Fruit fly (Drosophila melanogaster) whole organism, embryonic: ENCODE results near the gene Sf3b2.
A peak's percentile ranks its signal among the peaks of the same experiment; 100 is the strongest.

Experiments used
- ATbp ChIP-seq: fragments of 200-800 bp; sonication (Bioruptor generic); optimal IDR thresholded peaks from 2 replicates; lab custom pipeline; 2017; ENCODE audit warnings: missing biosample characterization, mild to moderate bottlenecking, missing genetic modification characterization, missing genetic modification reagents
- Abd-B ChIP-seq: fragments of 200-800 bp; sonication (Bioruptor generic); optimal IDR thresholded peaks from 2 replicates; lab custom pipeline; 2018; ENCODE audit warnings: missing biosample characterization, mild to moderate bottlenecking, missing genetic modification characterization, moderate library complexity
- CG10654 ChIP-seq: fragments of 200-800 bp; sonication (Bioruptor generic); optimal IDR thresholded peaks from 2 replicates; lab custom pipeline; 2016; ENCODE audit warnings: missing biosample characterization, missing genetic modification characterization
- CG11247 ChIP-seq: fragments of 200-800 bp; sonication (Bioruptor generic); IDR thresholded peaks from 2 replicates; pipeline ENCODE4 v1.3.6; 2022; ENCODE audit warnings: missing biosample characterization, missing genetic modification characterization
- CG12236 ChIP-seq: fragments of 200-800 bp; sonication (Bioruptor generic); optimal IDR thresholded peaks from 2 replicates; lab custom pipeline; 2016; ENCODE audit warnings: missing biosample characterization, missing genetic modification characterization
- CG1233 ChIP-seq: fragments of 200-800 bp; sonication (Bioruptor generic); optimal IDR thresholded peaks from 4 replicates; lab custom pipeline; 2018; ENCODE audit warnings: missing biosample characterization, mild to moderate bottlenecking, missing genetic modification characterization
- CG15479 ChIP-seq: fragments of 200-800 bp; sonication (Bioruptor generic); optimal IDR thresholded peaks from 3 replicates; lab custom pipeline; 2019; ENCODE audit warnings: missing biosample characterization, mild to moderate bottlenecking, missing genetic modification characterization, moderate library complexity
- CG17829 ChIP-seq: fragments of 200-800 bp; optimal IDR thresholded peaks from 2 replicates; lab custom pipeline; 2019; ENCODE audit warnings: missing biosample characterization, mild to moderate bottlenecking, missing genetic modification characterization, moderate library complexity
- CG18476 ChIP-seq: fragments of 200-800 bp; sonication (Bioruptor generic); optimal IDR thresholded peaks from 2 replicates; lab custom pipeline; 2016; ENCODE audit warnings: missing biosample characterization, mild to moderate bottlenecking, missing genetic modification characterization
- CG31365 ChIP-seq: fragments of 200-800 bp; sonication (Bioruptor generic); optimal IDR thresholded peaks from 2 replicates; lab custom pipeline; 2018; ENCODE audit warnings: missing biosample characterization, mild to moderate bottlenecking, missing genetic modification characterization
- CG3281 ChIP-seq: fragments of 200-800 bp; sonication (Bioruptor generic); optimal IDR thresholded peaks from 3 replicates; lab custom pipeline; 2017; ENCODE audit warnings: missing biosample characterization, mild to moderate bottlenecking, missing genetic modification characterization
- CG33213 ChIP-seq: fragments of 200-800 bp; sonication (Bioruptor generic); optimal IDR thresholded peaks from 3 replicates; lab custom pipeline; 2016; ENCODE audit warnings: missing biosample characterization, missing genetic modification characterization
- CG3407 ChIP-seq: fragments of 200-800 bp; sonication (Bioruptor generic); optimal IDR thresholded peaks from 2 replicates; lab custom pipeline; 2018; ENCODE audit warnings: missing biosample characterization, mild to moderate bottlenecking, missing genetic modification characterization
- CG34376 ChIP-seq: fragments of 200-800 bp; sonication (Bioruptor generic); optimal IDR thresholded peaks from 2 replicates; lab custom pipeline; 2018; ENCODE audit warnings: missing biosample characterization, mild to moderate bottlenecking, missing genetic modification characterization
- CG3838 ChIP-seq: fragments of 200-800 bp; sonication (Bioruptor generic); optimal IDR thresholded peaks from 3 replicates; lab custom pipeline; 2016; ENCODE audit warnings: missing biosample characterization, missing genetic modification characterization
- CG4730 ChIP-seq: fragments of 200-800 bp; sonication (Bioruptor generic); IDR thresholded peaks from 2 replicates; pipeline ENCODE4 v1.3.6; 2022; ENCODE audit warnings: missing biosample characterization, missing genetic modification characterization
- CG7786 ChIP-seq: fragments of 200-800 bp; sonication (Bioruptor generic); optimal IDR thresholded peaks from 2 replicates; lab custom pipeline; 2016; ENCODE audit warnings: missing biosample characterization, missing genetic modification characterization
- CG9215 ChIP-seq: fragments of 200-800 bp; sonication (Bioruptor generic); IDR thresholded peaks from 2 replicates; pipeline ENCODE4 v1.3.6; 2022; ENCODE audit warnings: missing biosample characterization, missing genetic modification characterization
- CG9817 ChIP-seq: fragments of 200-800 bp; sonication (Bioruptor generic); optimal IDR thresholded peaks from 2 replicates; lab custom pipeline; 2018; ENCODE audit warnings: missing biosample characterization, mild to moderate bottlenecking, missing genetic modification characterization, moderate library complexity
- CHES-1-like ChIP-seq: fragments of 200-800 bp; sonication (Bioruptor generic); optimal IDR thresholded peaks from 2 replicates; lab custom pipeline; 2016; ENCODE audit warnings: missing biosample characterization, missing genetic modification characterization
- CoRest ChIP-seq: fragments of 200-800 bp; sonication (Bioruptor generic); optimal IDR thresholded peaks from 3 replicates; lab custom pipeline; 2018; ENCODE audit warnings: missing biosample characterization, mild to moderate bottlenecking, missing genetic modification characterization, moderate library complexity
- D ChIP-seq, 2 experiments: fragments of 200-800 bp in 1 of 2; fragments of >200 bp in 1 of 2; sonication (Bioruptor generic) in 1 of 2; optimal IDR thresholded peaks; 2 replicates in 1 of 2; 3 replicates in 1 of 2; lab custom pipeline; 2017; ENCODE audit warnings: mild to moderate bottlenecking in 1 of 2, missing biosample characterization in 1 of 2, missing genetic modification characterization in 1 of 2, missing genetic modification reagents in 1 of 2
- Dp ChIP-seq: fragments of 200-800 bp; sonication (Bioruptor generic); optimal IDR thresholded peaks from 2 replicates; lab custom pipeline; 2018; ENCODE audit warnings: missing biosample characterization, mild to moderate bottlenecking, missing genetic modification characterization, moderate library complexity
- H15 ChIP-seq: fragments of 200-800 bp; sonication (Bioruptor generic); IDR thresholded peaks from 3 replicates; pipeline ENCODE4 v1.3.6; 2022; ENCODE audit warnings: missing biosample characterization, missing genetic modification characterization
- HmgD ChIP-seq: fragments of 200-800 bp; sonication (Bioruptor generic); optimal IDR thresholded peaks from 3 replicates; lab custom pipeline; 2016; ENCODE audit warnings: missing biosample characterization, missing genetic modification characterization
- Optix ChIP-seq: fragments of 200-800 bp; sonication (Bioruptor generic); IDR thresholded peaks from 3 replicates; pipeline ENCODE4 v1.3.6; 2022; ENCODE audit warnings: missing biosample characterization, missing genetic modification characterization
- Ssrp ChIP-seq: fragments of 200-800 bp; sonication (Bioruptor generic); optimal IDR thresholded peaks from 2 replicates; lab custom pipeline; 2018; ENCODE audit warnings: missing biosample characterization, mild to moderate bottlenecking, missing genetic modification characterization, moderate library complexity
- ara ChIP-seq: fragments of 200-800 bp; sonication (Bioruptor generic); IDR thresholded peaks from 2 replicates; pipeline ENCODE4 v1.3.6; 2022; ENCODE audit warnings: missing biosample characterization, missing genetic modification characterization
- bcd ChIP-seq: fragments of 200-800 bp; sonication (Bioruptor generic); optimal IDR thresholded peaks from 2 replicates; lab custom pipeline; 2017; ENCODE audit warnings: missing biosample characterization, mild to moderate bottlenecking, missing genetic modification characterization
- cas ChIP-seq: fragments of 200-800 bp; sonication (Bioruptor generic); IDR thresholded peaks from 2 replicates; pipeline ENCODE4 v1.3.6; 2022; ENCODE audit warnings: missing biosample characterization, missing genetic modification characterization
- caup ChIP-seq: fragments of 200-800 bp; sonication (Bioruptor generic); optimal IDR thresholded peaks from 3 replicates; lab custom pipeline; 2017; ENCODE audit warnings: missing biosample characterization, mild to moderate bottlenecking, missing genetic modification characterization, moderate library complexity; ENCODE audit not compliant: severe bottlenecking
- croc ChIP-seq: fragments of 200-800 bp; sonication (Bioruptor generic); conservative IDR thresholded peaks from 3 replicates; pipeline ENCODE4 v1.3.6; 2022; ENCODE audit warnings: missing biosample characterization, missing genetic modification characterization
- esg ChIP-seq: fragments of 200-800 bp; sonication (Bioruptor generic); conservative IDR thresholded peaks from 2 replicates; pipeline ENCODE4 v1.3.6; 2022; ENCODE audit warnings: missing biosample characterization, missing genetic modification characterization
- exex ChIP-seq: fragments of 200-800 bp; sonication (Bioruptor generic); optimal IDR thresholded peaks from 4 replicates; lab custom pipeline; 2018; ENCODE audit warnings: missing biosample characterization, mild to moderate bottlenecking, missing genetic modification characterization, moderate library complexity
- fru ChIP-seq: fragments of >200 bp; optimal IDR thresholded peaks from 2 replicates; lab custom pipeline; 2017
- gt ChIP-seq: fragments of 200-800 bp; sonication (Bioruptor generic); IDR thresholded peaks from 2 replicates; pipeline ENCODE4 v1.3.6; 2022; ENCODE audit warnings: missing biosample characterization, missing genetic modification characterization
- insv ChIP-seq, 2 experiments: fragments of 200-800 bp; sonication (Bioruptor generic); optimal IDR thresholded peaks; 3 replicates each; lab custom pipeline; 2016 to 2018; ENCODE audit warnings: missing biosample characterization in 2 of 2, missing genetic modification characterization in 2 of 2
- jigr1 ChIP-seq: fragments of 200-800 bp; sonication (Bioruptor generic); IDR thresholded peaks from 3 replicates; pipeline ENCODE4 v1.3.6; 2022; ENCODE audit warnings: missing biosample characterization, missing genetic modification characterization
- lab ChIP-seq: fragments of 200-800 bp; sonication (Bioruptor generic); optimal IDR thresholded peaks from 3 replicates; lab custom pipeline; 2017; ENCODE audit warnings: missing biosample characterization, missing genetic modification characterization, mild to moderate bottlenecking, moderate library complexity, missing genetic modification reagents
- lola ChIP-seq, 3 experiments: fragments of >200 bp in 2 of 3; fragments of 200-800 bp in 1 of 3; sonication (Bioruptor generic) in 1 of 3; optimal IDR thresholded peaks; 2 replicates each; lab custom pipeline; 2017 to 2019; ENCODE audit warnings: missing biosample characterization in 3 of 3, missing genetic modification characterization in 3 of 3, mild to moderate bottlenecking in 1 of 3, moderate library complexity in 1 of 3
- nom ChIP-seq: fragments of 200-800 bp; sonication (Bioruptor generic); optimal IDR thresholded peaks from 2 replicates; lab custom pipeline; 2017; ENCODE audit warnings: missing biosample characterization, missing genetic modification characterization, mild to moderate bottlenecking, moderate library complexity, missing genetic modification reagents
- phol ChIP-seq: fragments of 200-800 bp; sonication (Bioruptor generic); optimal IDR thresholded peaks from 3 replicates; lab custom pipeline; 2018; ENCODE audit warnings: missing biosample characterization, mild to moderate bottlenecking, missing genetic modification characterization, moderate library complexity
- prd ChIP-seq, 3 experiments: fragments of >200 bp in 2 of 3; fragments of 200-800 bp in 1 of 3; sonication (Bioruptor generic) in 1 of 3; optimal IDR thresholded peaks in 2 of 3; IDR thresholded peaks in 1 of 3; 2 replicates in 2 of 3; 3 replicates in 1 of 3; pipeline versions ENCODE4 v1.3.6 to Lab custom; 2017 to 2022; ENCODE audit warnings: missing biosample characterization in 1 of 3, missing genetic modification characterization in 1 of 3
- sc ChIP-seq, 3 experiments: fragments of >200 bp in 2 of 3; fragments of 200-800 bp in 1 of 3; sonication (Bioruptor generic) in 1 of 3; optimal IDR thresholded peaks; 2 replicates in 2 of 3; 3 replicates in 1 of 3; lab custom pipeline; 2017; ENCODE audit warnings: mild to moderate bottlenecking in 1 of 3, missing biosample characterization in 1 of 3, missing genetic modification characterization in 1 of 3, missing genetic modification reagents in 1 of 3
- schlank ChIP-seq: fragments of 200-800 bp; sonication (Bioruptor generic); optimal IDR thresholded peaks from 2 replicates; lab custom pipeline; 2018; ENCODE audit warnings: missing biosample characterization, mild to moderate bottlenecking, missing genetic modification characterization
- sim ChIP-seq: fragments of 200-800 bp; sonication (Bioruptor generic); IDR thresholded peaks from 2 replicates; pipeline ENCODE4 v1.3.6; 2022; ENCODE audit warnings: missing biosample characterization, missing genetic modification characterization
- tna ChIP-seq: fragments of 200-800 bp; sonication (Bioruptor generic); IDR thresholded peaks from 2 replicates; pipeline ENCODE4 v1.3.6; 2022; ENCODE audit warnings: missing biosample characterization, missing genetic modification characterization; ENCODE audit not compliant: partially characterized antibody

The Sf3b2 gene

DNA sequence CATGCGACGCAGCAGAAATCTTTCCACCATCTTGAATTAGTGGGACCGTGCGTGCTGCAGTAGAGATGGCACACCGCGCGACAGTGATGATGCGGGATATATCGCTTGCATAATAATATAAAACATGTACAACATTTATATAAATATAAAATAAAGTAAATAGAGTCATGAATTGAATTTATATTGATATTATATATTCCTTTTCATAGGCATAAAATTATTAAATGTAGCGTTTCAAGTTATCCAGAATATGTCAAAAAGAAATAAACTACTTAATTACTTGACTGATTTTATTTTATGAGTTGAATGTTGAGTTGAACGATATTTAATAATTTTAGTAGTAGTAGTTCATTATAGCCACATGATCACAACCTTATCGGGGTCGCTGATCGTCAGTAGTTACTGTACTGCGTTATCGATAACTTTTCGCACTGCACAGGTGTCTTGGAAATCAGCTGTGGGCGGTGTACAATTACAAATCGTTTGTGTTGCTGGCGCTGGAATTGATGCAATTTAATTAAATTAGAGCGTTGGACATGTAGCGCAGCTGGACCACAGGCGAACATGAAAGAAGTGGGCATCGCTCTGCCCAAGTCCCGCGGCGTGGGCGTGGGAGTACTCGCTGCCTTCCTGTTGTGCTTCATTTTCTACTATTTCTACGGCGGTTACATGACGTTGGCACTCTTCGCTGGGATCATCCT is 41.1 kb downstream of the Sf3b2 start, which contains the start of the genes Chd1 and Bem46:
Gene Chd1, minus strand, starts transcription at position 43 of the 701 bp plus-strand sequence.
Gene Bem46, plus strand, starts transcription at position 436 of the 701 bp plus-strand sequence.
- peak; percentile 100 for TF ChIP-seq phol (tag; lab: Kevin White, UChicago)
- TF ChIP-seq CG34376 (GFP tag; lab: Kevin White, UChicago), result no peak
- TF ChIP-seq CG3281 (GFP tag; lab: Kevin White, UChicago), result peak; percentile 81
- peak; percentile 32 for TF ChIP-seq nom (GFP tag; lab: Kevin White, UChicago)
- TF ChIP-seq lab (GFP tag; lab: Kevin White, UChicago), result no peak
- TF ChIP-seq jigr1, result no peak; the same call in none of the 3 replicates
- 0 out of 3 replicates have a peak, but pooled peaks have one; percentile 41 for TF ChIP-seq Optix (GFP tag; lab: Robert Waterston, UW)
- peak; percentile 6 for TF ChIP-seq CHES-1-like (GFP tag; lab: Kevin White, UChicago)
- TF ChIP-seq lola (GFP tag; optimal IDR thresholded peaks at IDR 0.05; lab: Kevin White, UChicago), result peak in 1 of 3 experiments; percentile 87
- peak; percentile 76 for TF ChIP-seq CG7786 (GFP tag; lab: Kevin White, UChicago)
- TF ChIP-seq H15, result peak; percentile 80
- TF ChIP-seq D (optimal IDR thresholded peaks at IDR 0.05; lab: Kevin White, UChicago), result no peak
- TF ChIP-seq D (GFP tag; optimal IDR thresholded peaks at IDR 0.05; lab: Kevin White, UChicago), result peak; percentile 70
- TF ChIP-seq sim, result no peak
- no peak for TF ChIP-seq HmgD (GFP tag; lab: Kevin White, UChicago)
- TF ChIP-seq Dp (GFP tag; lab: Kevin White, UChicago), result no peak
- TF ChIP-seq ATbp (GFP tag; lab: Kevin White, UChicago), result no peak
- peak; percentile 67 for TF ChIP-seq CG3838 (GFP tag; lab: Kevin White, UChicago)
- TF ChIP-seq CoRest (tag; lab: Kevin White, UChicago), result peak; percentile 94
- TF ChIP-seq CG18476, result peak; percentile 71
- peak; percentile 67 for TF ChIP-seq CG3407 (GFP tag; lab: Kevin White, UChicago)
- no peak for TF ChIP-seq CG12236 (GFP tag; lab: Kevin White, UChicago)
- TF ChIP-seq Ssrp (tag; lab: Kevin White, UChicago), result peak; percentile 89
- TF ChIP-seq CG9215 (GFP tag; lab: Robert Waterston, UW), result peak; percentile 88
- 0 out of 2 replicates have a peak, but pooled peaks have one; percentile 28 for TF ChIP-seq gt (GFP tag; lab: Robert Waterston, UW)
- TF ChIP-seq CG31365 (tag; lab: Kevin White, UChicago), result no peak
- TF ChIP-seq insv (GFP tag; optimal IDR thresholded peaks at IDR 0.05; lab: Kevin White, UChicago), result peak in 1 of 2 experiments; percentile 54
- TF ChIP-seq prd (optimal IDR thresholded peaks at IDR 0.05; lab: Kevin White, UChicago), result no peak
- peak; percentile 91 for TF ChIP-seq prd (GFP tag; IDR thresholded peaks at IDR 0.05; lab: Robert Waterston, UW)
- no peak for TF ChIP-seq CG33213
- no peak for TF ChIP-seq exex (tag; lab: Kevin White, UChicago)
- TF ChIP-seq ara (GFP tag; lab: Robert Waterston, UW), result peak; percentile 4; the same call in 1 of the 2 replicates
- peak; percentile 71; the same call in 1 of the 2 replicates for TF ChIP-seq CG11247 (GFP tag; lab: Robert Waterston, UW)
- peak; percentile 86 for TF ChIP-seq CG4730 (GFP tag; lab: Robert Waterston, UW)
- TF ChIP-seq bcd (GFP tag; lab: Kevin White, UChicago), result peak; percentile 89
- TF ChIP-seq CG10654 (GFP tag; lab: Kevin White, UChicago), result peak; percentile 85
- TF ChIP-seq Abd-B (GFP tag; lab: Kevin White, UChicago), result peak; percentile 92
- no peak for TF ChIP-seq tna (GFP tag; lab: Robert Waterston, UW)
- peak; percentile 51 for TF ChIP-seq schlank (tag; lab: Kevin White, UChicago)
- peak; percentile 86 for TF ChIP-seq CG1233 (GFP tag; lab: Kevin White, UChicago)
- peak; percentile 87 for TF ChIP-seq esg (GFP tag; lab: Robert Waterston, UW)
- TF ChIP-seq CG17829, result peak; percentile 87
- TF ChIP-seq cas, result no peak; the same call in 1 of the 2 replicates
- no peak for TF ChIP-seq sc (optimal IDR thresholded peaks at IDR 0.05; lab: Kevin White, UChicago)
- TF ChIP-seq sc (GFP tag; optimal IDR thresholded peaks at IDR 0.05; lab: Kevin White, UChicago), result no peak
- peak; percentile 1 for TF ChIP-seq CG15479 (GFP tag; lab: Kevin White, UChicago)
- TF ChIP-seq croc, result peak; percentile 61; the same call in 2 of the 3 replicates
- peak; percentile 83 for TF ChIP-seq caup (GFP tag; lab: Kevin White, UChicago)
- no peak for TF ChIP-seq fru (lab: Kevin White, UChicago)
- TF ChIP-seq CG9817 (tag; lab: Kevin White, UChicago), result peak; percentile 89
